In genomic region chr3R:14589483-14589882, dm6 we compare ENCODE assay signal across 3 fruit fly cellular contexts.
A peak's percentile ranks its signal among the peaks of the same experiment; 100 is the strongest.
TF ChIP-seq lines count a peak whose summit lies in the region.

No protein-coding gene starts in this region.

- TF ChIP-seq CTCF in whole organism, embryonic (GFP tag; optimal IDR thresholded peaks at IDR 0.05; lab: Kevin White, UChicago) = no peak

TF ChIP-seq in whole organism, embryonic, 481 proteins besides CTCF, POLR2A, EP300 and RAD21 (continues in another document):
- TF ChIP-seq CG1603 (tag; optimal IDR thresholded peaks at IDR 0.05; lab: Kevin White, UChicago) (peak; percentile 51), CG13296 (GFP tag; optimal IDR thresholded peaks at IDR 0.05; lab: Kevin White, UChicago) (no peak), odd (GFP tag; optimal IDR thresholded peaks at IDR 0.05; lab: Kevin White, UChicago) (no peak), CG4404 (GFP tag; IDR thresholded peaks at IDR 0.05; lab: Robert Waterston, UW) (peak; percentile 56), gt (GFP tag; IDR thresholded peaks at IDR 0.05; lab: Robert Waterston, UW) (0 out of 2 replicates have a peak, but pooled peaks have one; percentile 20), CG7271 (tag; optimal IDR thresholded peaks at IDR 0.05; lab: Kevin White, UChicago) (no peak), CG2712 (tag; optimal IDR thresholded peaks at IDR 0.05; lab: Kevin White, UChicago) (peak; percentile 62), bigmax (GFP tag; optimal IDR thresholded peaks at IDR 0.05; lab: Kevin White, UChicago) (no peak), ara (GFP tag; IDR thresholded peaks at IDR 0.05; lab: Robert Waterston, UW) (0 out of 2 replicates have a peak, but pooled peaks have one; percentile 28), prd (optimal IDR thresholded peaks at IDR 0.05; lab: Kevin White, UChicago) (no peak), prd (GFP tag; IDR thresholded peaks at IDR 0.05; lab: Robert Waterston, UW) (peak; percentile 69; the same call in 2 of the 3 replicates), CG17829 (tag; optimal IDR thresholded peaks at IDR 0.05; lab: Kevin White, UChicago) (peak; percentile 39), CG9727 (GFP tag; optimal IDR thresholded peaks at IDR 0.05; lab: Kevin White, UChicago) (peak; percentile 65), CG16863 (GFP tag; optimal IDR thresholded peaks at IDR 0.05; lab: Kevin White, UChicago) (no peak), CG15073 (GFP tag; optimal IDR thresholded peaks at IDR 0.05; lab: Kevin White, UChicago) (no peak), CG7357 (GFP tag; IDR thresholded peaks at IDR 0.05; lab: Robert Waterston, UW) (no peak), vvl (GFP tag; IDR thresholded peaks at IDR 0.05; lab: Robert Waterston, UW) (peak; percentile 49; the same call in 1 of the 2 replicates), CG14710 (tag; optimal IDR thresholded peaks at IDR 0.05; lab: Kevin White, UChicago) (peak; percentile 33), ci (GFP tag; IDR thresholded peaks at IDR 0.05; lab: Robert Waterston, UW) (peak; percentile 27; the same call in 1 of the 3 replicates), tin (GFP tag; optimal IDR thresholded peaks at IDR 0.05; lab: Kevin White, UChicago) (peak; percentile 6), Aef1 (GFP tag; IDR thresholded peaks at IDR 0.05; lab: Robert Waterston, UW) (no peak), CG18262 (tag; optimal IDR thresholded peaks at IDR 0.05; lab: Kevin White, UChicago) (peak; percentile 41), CG6689 (GFP tag; IDR thresholded peaks at IDR 0.05; lab: Robert Waterston, UW) (0 out of 2 replicates have a peak, but pooled peaks have one; percentile 25), CG10979 (tag; optimal IDR thresholded peaks at IDR 0.05; lab: Kevin White, UChicago) (peak; percentile 61), CG2199 (GFP tag; IDR thresholded peaks at IDR 0.05; lab: Robert Waterston, UW) (0 out of 3 replicates have a peak, but pooled peaks have one; percentile 7), phol (tag; optimal IDR thresholded peaks at IDR 0.05; lab: Kevin White, UChicago) (peak; percentile 27), chif (GFP tag; optimal IDR thresholded peaks at IDR 0.05; lab: Kevin White, UChicago) (peak; percentile 20 to 25), Xbp1 (GFP tag; optimal IDR thresholded peaks at IDR 0.05; lab: Kevin White, UChicago) (peak; percentile 4), Ets65A (GFP tag; lab: Kevin White, UChicago) (peak; percentile 89)

TF ChIP-seq in whole organism, prepupa, 60 proteins besides CTCF, POLR2A, EP300 and RAD21:
- TF ChIP-seq acj6 (GFP tag; optimal IDR thresholded peaks at IDR 0.05; lab: Kevin White, UChicago) = peak; percentile 9
- TF ChIP-seq pdm3 (GFP tag; optimal IDR thresholded peaks at IDR 0.05; lab: Kevin White, UChicago) = no peak
- TF ChIP-seq spab (GFP tag; optimal IDR thresholded peaks at IDR 0.05; lab: Kevin White, UChicago) = peak; percentile 19
- TF ChIP-seq CG15336 (GFP tag; IDR thresholded peaks at IDR 0.05; lab: Robert Waterston, UW) = 0 out of 2 replicates have a peak, but pooled peaks have one; percentile 33
- TF ChIP-seq CG10669 (GFP tag; optimal IDR thresholded peaks at IDR 0.05; lab: Kevin White, UChicago) = peak; percentile 29
- TF ChIP-seq Hr38 (GFP tag; optimal IDR thresholded peaks at IDR 0.05; lab: Kevin White, UChicago) = no peak
- peak; percentile 2 for TF ChIP-seq CG3919 (GFP tag; optimal IDR thresholded peaks at IDR 0.05; lab: Kevin White, UChicago)
- TF ChIP-seq vri (GFP tag; optimal IDR thresholded peaks at IDR 0.05; lab: Kevin White, UChicago) = no peak
- TF ChIP-seq achi (GFP tag; optimal IDR thresholded peaks at IDR 0.05; lab: Kevin White, UChicago) = peak; percentile 1
- TF ChIP-seq net (GFP tag; optimal IDR thresholded peaks at IDR 0.05; lab: Kevin White, UChicago) = no peak
- 0 out of 3 replicates have a peak, but pooled peaks have one; percentile 37 for TF ChIP-seq CG6163 (GFP tag; IDR thresholded peaks at IDR 0.05; lab: Robert Waterston, UW)
- no peak for TF ChIP-seq lz (GFP tag; optimal IDR thresholded peaks at IDR 0.05; lab: Kevin White, UChicago)
- no peak for TF ChIP-seq topi (GFP tag; optimal IDR thresholded peaks at IDR 0.05; lab: Kevin White, UChicago)
- TF ChIP-seq ss (GFP tag; optimal IDR thresholded peaks at IDR 0.05; lab: Kevin White, UChicago) = peak in 1 of 2 experiments; percentile 20
- no peak for TF ChIP-seq eg (GFP tag; IDR thresholded peaks at IDR 0.05; lab: Robert Waterston, UW)
- peak; percentile 5 for TF ChIP-seq CG6808 (GFP tag; optimal IDR thresholded peaks at IDR 0.05; lab: Kevin White, UChicago)
- TF ChIP-seq dsx (GFP tag; optimal IDR thresholded peaks at IDR 0.05; lab: Kevin White, UChicago; ENCODE audit: poor library complexity, severe bottlenecking) = peak; percentile 44
- no peak for TF ChIP-seq Blimp-1 (GFP tag; optimal IDR thresholded peaks at IDR 0.05; lab: Kevin White, UChicago)
- TF ChIP-seq CG6854 (GFP tag; optimal IDR thresholded peaks at IDR 0.05; lab: Kevin White, UChicago) = no peak
- peak; percentile 32 for TF ChIP-seq CG32006 (GFP tag; optimal IDR thresholded peaks at IDR 0.05; lab: Kevin White, UChicago)
- TF ChIP-seq Eip78C (GFP tag; lab: Kevin White, UChicago) = peak; percentile 74
- TF ChIP-seq svp (GFP tag; lab: Kevin White, UChicago) = peak; percentile 25
- TF ChIP-seq Gug (GFP tag; IDR thresholded peaks at IDR 0.05; lab: Robert Waterston, UW) = peak; percentile 25; the same call in 1 of the 2 replicates

TF ChIP-seq in whole organism, pupa, 21 proteins besides CTCF, POLR2A, EP300 and RAD21:
- TF ChIP-seq CG15710 (tag; optimal IDR thresholded peaks at IDR 0.05; lab: Kevin White, UChicago) = peak; percentile 17
- peak; percentile 65; the same call in 2 of the 3 replicates for TF ChIP-seq CG4496 (GFP tag; IDR thresholded peaks at IDR 0.05; lab: Robert Waterston, UW)
- peak; percentile 31 for TF ChIP-seq CG8301 (tag; optimal IDR thresholded peaks at IDR 0.05; lab: Kevin White, UChicago)
- peak; percentile 12 for TF ChIP-seq Pif1A (GFP tag; optimal IDR thresholded peaks at IDR 0.05; lab: Kevin White, UChicago)
- TF ChIP-seq CG9948 (tag; optimal IDR thresholded peaks at IDR 0.05; lab: Kevin White, UChicago) = no peak
- no peak for TF ChIP-seq Pif1B (GFP tag; optimal IDR thresholded peaks at IDR 0.05; lab: Kevin White, UChicago)
- TF ChIP-seq CG14655 (GFP tag; optimal IDR thresholded peaks at IDR 0.05; lab: Kevin White, UChicago) = peak; percentile 49
- TF ChIP-seq CG8159 (tag; optimal IDR thresholded peaks at IDR 0.05; lab: Kevin White, UChicago) = peak; percentile 28

Comparison
In these comparisons a context has a peak if more than half of its experiments do, and no peak if none do; other contexts are left out.
1. Of the 7 proteins assayed by ChIP-seq in both whole organism, embryonic and whole organism, prepupa: peak only in whole organism, embryonic: none; only in whole organism, prepupa: Gug; in both: none; in neither: 6.